Worm (Caenorhabditis elegans) whole organism, early embryonic: ENCODE results near the gene gst-38.

ENCODE experiments used
- ceh-13 ChIP-seq: fragments of 200-800 bp; sonication (Bioruptor generic); optimal IDR thresholded peaks from 2 replicates; lab custom pipeline; 2018; ENCODE audit warnings: mild to moderate bottlenecking, missing genetic modification characterization, missing compliant biosample characterization
- sea-1 ChIP-seq: fragments of 200-800 bp; sonication (Bioruptor generic); conservative IDR thresholded peaks from 2 replicates; pipeline ENCODE4 v1.3.6; 2022; ENCODE audit warnings: missing genetic modification characterization, missing compliant biosample characterization
- tra-4 ChIP-seq: sonication (generic microtip); optimal IDR thresholded peaks from 2 replicates; lab custom pipeline; 2017; ENCODE audit warnings: missing genetic modification characterization, missing compliant biosample characterization

DNA sequence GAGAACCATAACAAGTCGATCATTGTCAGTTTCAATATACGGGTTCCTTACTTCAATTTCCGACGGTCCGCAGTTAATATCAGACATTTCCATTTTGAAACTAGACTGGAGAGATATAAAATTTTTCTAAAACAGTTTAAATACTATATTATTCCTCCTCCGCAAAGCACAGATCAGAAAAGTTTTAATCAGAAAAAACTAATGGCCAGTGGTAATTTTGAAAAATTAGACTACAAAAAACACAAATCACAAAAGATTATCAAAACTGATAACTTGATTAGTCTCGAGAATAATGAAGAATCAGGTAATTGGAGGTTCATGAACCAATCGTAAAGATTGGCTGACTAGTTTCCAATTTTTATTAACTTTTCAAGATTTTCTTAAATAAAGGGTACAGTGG lies 29.9 kb downstream of the gst-38 start, which contains the start of gene T06C12.9:
- TF ChIP-seq sea-1 (GFP tag; lab: Robert Waterston, UW), result no peak
- no peak for TF ChIP-seq ceh-13
- TF ChIP-seq tra-4 (tag; lab: Kevin White, UChicago), result no peak
